Worm (Caenorhabditis elegans): ENCODE data around the gene Y82E9BL.19.

DNA sequence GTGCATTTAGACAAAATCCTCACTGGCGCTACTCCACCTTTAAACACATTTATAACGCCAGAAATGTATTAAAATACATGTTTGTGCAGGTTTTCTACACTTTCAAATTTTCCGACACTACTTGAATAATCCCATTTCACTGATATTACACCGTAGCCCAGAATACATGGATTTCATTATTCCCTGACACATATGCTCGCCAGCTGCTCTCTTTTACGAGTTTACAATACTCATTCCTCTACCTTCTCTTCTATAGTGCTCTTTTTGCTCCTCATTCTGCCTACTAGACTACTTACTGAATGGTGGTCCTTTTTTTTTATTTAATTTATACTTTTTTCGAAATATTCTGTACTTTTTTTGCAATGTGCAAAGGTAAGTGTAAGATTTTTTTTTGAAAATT lies 40.7 kb downstream of the Y82E9BL.19 start:
- no peak for TF ChIP-seq nfya-1 (tag; optimal IDR thresholded peaks at IDR 0.05)
- no peak for TF ChIP-seq unc-86 (tag; optimal IDR thresholded peaks at IDR 0.05)
- TF ChIP-seq tbx-2 (tag; optimal IDR thresholded peaks at IDR 0.05), result no peak
- no peak for TF ChIP-seq hlh-13 (GFP tag; optimal IDR thresholded peaks at IDR 0.05)
- no peak for TF ChIP-seq dmd-4 (tag; optimal IDR thresholded peaks at IDR 0.05; ENCODE audit: borderline replicate concordance)
- no peak for TF ChIP-seq nhr-232 (tag; optimal IDR thresholded peaks at IDR 0.05)
- TF ChIP-seq ztf-16 (tag; optimal IDR thresholded peaks at IDR 0.05), result no peak
- TF ChIP-seq ama-1 (optimal IDR thresholded peaks at IDR 0.05), result no peak
- TF ChIP-seq fkh-6 (tag; optimal IDR thresholded peaks at IDR 0.05), result no peak
- TF ChIP-seq T23F11.4 (GFP tag; optimal IDR thresholded peaks at IDR 0.05), result no peak
- no peak for TF ChIP-seq ceh-9 (tag; optimal IDR thresholded peaks at IDR 0.05)
